Fruit fly (Drosophila melanogaster) whole organism, embryonic: ENCODE data around the gene Atf3.

Source experiments
- Bgb ChIP-seq: fragments of 200-800 bp; sonication (Bioruptor generic); IDR thresholded peaks from 2 replicates; pipeline ENCODE4 v1.3.6; 2022; ENCODE audit warnings: missing biosample characterization, missing genetic modification characterization; ENCODE audit not compliant: partially characterized antibody
- Blimp-1 ChIP-seq: fragments of 200-800 bp; sonication (Bioruptor generic); optimal IDR thresholded peaks from 3 replicates; lab custom pipeline; 2018; ENCODE audit warnings: missing biosample characterization, missing genetic modification characterization, mild to moderate bottlenecking, moderate library complexity, missing genetic modification reagents
- CG1024 ChIP-seq: fragments of 200-800 bp; sonication (Bioruptor generic); IDR thresholded peaks from 2 replicates; pipeline ENCODE4 v1.3.6; 2022; ENCODE audit warnings: missing biosample characterization, missing genetic modification characterization
- CG10543 ChIP-seq: fragments of 200-800 bp; sonication (Bioruptor generic); optimal IDR thresholded peaks from 3 replicates; lab custom pipeline; 2017; ENCODE audit warnings: missing biosample characterization, mild to moderate bottlenecking, missing genetic modification characterization, moderate library complexity
- CG12071 ChIP-seq: fragments of 200-800 bp; sonication (Bioruptor generic); optimal IDR thresholded peaks from 3 replicates; lab custom pipeline; 2018; ENCODE audit warnings: missing biosample characterization, mild to moderate bottlenecking, missing genetic modification characterization
- CG12769 ChIP-seq: fragments of 200-800 bp; sonication (Bioruptor generic); optimal IDR thresholded peaks from 2 replicates; lab custom pipeline; 2019; ENCODE audit warnings: missing biosample characterization, mild to moderate bottlenecking, missing genetic modification characterization, moderate library complexity
- CG13123 ChIP-seq: fragments of 200-800 bp; sonication (Bioruptor generic); optimal IDR thresholded peaks from 2 replicates; lab custom pipeline; 2016; ENCODE audit warnings: missing biosample characterization, missing genetic modification characterization
- CG13775 ChIP-seq: fragments of 200-800 bp; sonication (Bioruptor generic); optimal IDR thresholded peaks from 3 replicates; lab custom pipeline; 2017; ENCODE audit warnings: missing biosample characterization, mild to moderate bottlenecking, missing genetic modification characterization
- CG13894 ChIP-seq: fragments of 200-800 bp; sonication (Bioruptor generic); optimal IDR thresholded peaks from 3 replicates; lab custom pipeline; 2018; ENCODE audit warnings: missing biosample characterization, mild to moderate bottlenecking, missing genetic modification characterization, moderate library complexity
- CG14710 ChIP-seq: fragments of 200-800 bp; sonication (Bioruptor generic); optimal IDR thresholded peaks from 3 replicates; lab custom pipeline; 2019; ENCODE audit warnings: missing biosample characterization, mild to moderate bottlenecking, missing genetic modification characterization, moderate library complexity
- CG15696 ChIP-seq: fragments of 200-800 bp; sonication (Bioruptor generic); optimal IDR thresholded peaks from 2 replicates; lab custom pipeline; 2019; ENCODE audit warnings: missing biosample characterization, mild to moderate bottlenecking, missing genetic modification characterization, moderate library complexity
- CG17385 ChIP-seq: fragments of 200-800 bp; sonication (Bioruptor generic); optimal IDR thresholded peaks from 3 replicates; lab custom pipeline; 2018; ENCODE audit warnings: missing biosample characterization, mild to moderate bottlenecking, missing genetic modification characterization
- CG17829 ChIP-seq: fragments of 200-800 bp; optimal IDR thresholded peaks from 2 replicates; lab custom pipeline; 2019; ENCODE audit warnings: missing biosample characterization, mild to moderate bottlenecking, missing genetic modification characterization, moderate library complexity
- CG31441 ChIP-seq: fragments of 200-800 bp; sonication (Bioruptor generic); IDR thresholded peaks from 2 replicates; pipeline ENCODE4 v1.3.6; 2022; ENCODE audit warnings: missing biosample characterization, missing genetic modification characterization
- CG33213 ChIP-seq: fragments of 200-800 bp; sonication (Bioruptor generic); optimal IDR thresholded peaks from 3 replicates; lab custom pipeline; 2016; ENCODE audit warnings: missing biosample characterization, missing genetic modification characterization
- CG3838 ChIP-seq: fragments of 200-800 bp; sonication (Bioruptor generic); optimal IDR thresholded peaks from 3 replicates; lab custom pipeline; 2016; ENCODE audit warnings: missing biosample characterization, missing genetic modification characterization
- CG6254 ChIP-seq: fragments of 200-800 bp; sonication (Bioruptor generic); optimal IDR thresholded peaks from 3 replicates; lab custom pipeline; 2017; ENCODE audit warnings: mild to moderate bottlenecking, missing biosample characterization, missing genetic modification reagents, missing genetic modification characterization
- CG6854 ChIP-seq: fragments of 200-800 bp; sonication (Bioruptor generic); optimal IDR thresholded peaks from 3 replicates; lab custom pipeline; 2017; ENCODE audit warnings: missing biosample characterization, mild to moderate bottlenecking, missing genetic modification characterization
- CG8359 ChIP-seq: fragments of 200-800 bp; sonication (Bioruptor generic); optimal IDR thresholded peaks from 2 replicates; lab custom pipeline; 2017; ENCODE audit warnings: missing biosample characterization, mild to moderate bottlenecking, missing genetic modification characterization, borderline replicate concordance
- CG9609 ChIP-seq: fragments of 200-800 bp; sonication (Bioruptor generic); optimal IDR thresholded peaks from 3 replicates; lab custom pipeline; 2016; ENCODE audit warnings: missing biosample characterization, missing genetic modification characterization
- CG9727 ChIP-seq: fragments of 200-800 bp; sonication (Bioruptor generic); optimal IDR thresholded peaks from 3 replicates; lab custom pipeline; 2017; ENCODE audit warnings: missing biosample characterization, mild to moderate bottlenecking, missing genetic modification characterization
- D ChIP-seq, 2 experiments: fragments of 200-800 bp in 1 of 2; fragments of >200 bp in 1 of 2; sonication (Bioruptor generic) in 1 of 2; optimal IDR thresholded peaks; 2 replicates in 1 of 2; 3 replicates in 1 of 2; lab custom pipeline; 2017; ENCODE audit warnings: mild to moderate bottlenecking in 1 of 2, missing biosample characterization in 1 of 2, missing genetic modification characterization in 1 of 2, missing genetic modification reagents in 1 of 2
- Dad ChIP-seq: fragments of 200-800 bp; sonication (Bioruptor generic); optimal IDR thresholded peaks from 3 replicates; lab custom pipeline; 2016; ENCODE audit warnings: missing biosample characterization, missing genetic modification characterization
- Dip3 ChIP-seq: fragments of 200-800 bp; sonication (Bioruptor generic); optimal IDR thresholded peaks from 3 replicates; lab custom pipeline; 2016; ENCODE audit warnings: missing biosample characterization, missing genetic modification characterization
- Drgx ChIP-seq: fragments of 200-800 bp; sonication (Bioruptor generic); IDR thresholded peaks from 2 replicates; pipeline ENCODE4 v1.3.6; 2022; ENCODE audit warnings: missing biosample characterization, missing genetic modification characterization
- Fer2 ChIP-seq: fragments of 200-800 bp; sonication (Bioruptor generic); optimal IDR thresholded peaks from 2 replicates; lab custom pipeline; 2018; ENCODE audit warnings: missing biosample characterization, mild to moderate bottlenecking, missing genetic modification characterization, moderate library complexity
- Hr39 ChIP-seq: fragments of >200 bp; optimal IDR thresholded peaks from 2 replicates; lab custom pipeline; 2017
- Hsf ChIP-seq: fragments of 200-800 bp; sonication (Bioruptor generic); optimal IDR thresholded peaks from 3 replicates; lab custom pipeline; 2016; ENCODE audit warnings: missing biosample characterization, missing genetic modification characterization
- Lhr ChIP-seq: fragments of 200-800 bp; sonication (Bioruptor generic); optimal IDR thresholded peaks from 3 replicates; lab custom pipeline; 2017; ENCODE audit warnings: mild to moderate bottlenecking, missing biosample characterization, missing genetic modification reagents, missing genetic modification characterization
- Lim3 ChIP-seq: fragments of 200-800 bp; sonication (Bioruptor generic); IDR thresholded peaks from 2 replicates; pipeline ENCODE4 v1.3.6; 2022; ENCODE audit warnings: missing biosample characterization, missing genetic modification characterization
- MTF-1 ChIP-seq: fragments of 200-800 bp; sonication (Bioruptor generic); optimal IDR thresholded peaks from 2 replicates; lab custom pipeline; 2018; ENCODE audit warnings: missing biosample characterization, mild to moderate bottlenecking, missing genetic modification characterization, borderline replicate concordance
- Rx ChIP-seq: fragments of 200-800 bp; sonication (Bioruptor generic); IDR thresholded peaks from 2 replicates; pipeline ENCODE4 v1.3.6; 2022; ENCODE audit warnings: missing biosample characterization, missing genetic modification characterization
- Sox100B ChIP-seq: fragments of 200-800 bp; sonication (Bioruptor generic); optimal IDR thresholded peaks from 3 replicates; lab custom pipeline; 2018; ENCODE audit warnings: missing biosample characterization, mild to moderate bottlenecking, missing genetic modification characterization
- Xrp1 ChIP-seq: fragments of 200-800 bp; sonication (Bioruptor generic); IDR thresholded peaks from 2 replicates; pipeline ENCODE4 v1.3.6; 2022; ENCODE audit warnings: missing biosample characterization, missing genetic modification characterization
- ab ChIP-seq: fragments of 200-800 bp; sonication (Bioruptor generic); optimal IDR thresholded peaks from 2 replicates; lab custom pipeline; 2016; ENCODE audit warnings: missing biosample characterization, missing genetic modification characterization
- chinmo ChIP-seq: fragments of 200-800 bp; sonication (Bioruptor generic); IDR thresholded peaks from 4 replicates; pipeline ENCODE4 v1.3.6; 2022; ENCODE audit warnings: missing biosample characterization, missing genetic modification characterization; ENCODE audit not compliant: partially characterized antibody
- chm ChIP-seq: fragments of 200-800 bp; sonication (Bioruptor generic); IDR thresholded peaks from 2 replicates; pipeline ENCODE4 v1.3.6; 2022; ENCODE audit warnings: missing biosample characterization, missing genetic modification characterization
- ci ChIP-seq: fragments of 200-800 bp; sonication (Bioruptor generic); IDR thresholded peaks from 3 replicates; pipeline ENCODE4 v1.3.6; 2022; ENCODE audit warnings: missing biosample characterization, missing genetic modification characterization
- corto ChIP-seq: fragments of 200-800 bp; sonication (Bioruptor generic); optimal IDR thresholded peaks from 2 replicates; lab custom pipeline; 2016; ENCODE audit warnings: missing biosample characterization, mild to moderate bottlenecking, missing genetic modification characterization, moderate library complexity
- ems ChIP-seq: fragments of 200-800 bp; sonication (Bioruptor generic); optimal IDR thresholded peaks from 3 replicates; lab custom pipeline; 2016; ENCODE audit warnings: missing biosample characterization, missing genetic modification characterization
- fd96Cb ChIP-seq: fragments of 200-800 bp; sonication (Bioruptor generic); optimal IDR thresholded peaks from 2 replicates; lab custom pipeline; 2018; ENCODE audit warnings: missing biosample characterization, mild to moderate bottlenecking, missing genetic modification characterization, moderate library complexity
- gce ChIP-seq: fragments of 200-800 bp; sonication (Bioruptor generic); IDR thresholded peaks from 3 replicates; pipeline ENCODE4 v1.3.6; 2022; ENCODE audit warnings: missing biosample characterization, missing genetic modification characterization
- gro ChIP-seq: fragments of 200-800 bp; sonication (Bioruptor generic); optimal IDR thresholded peaks from 2 replicates; lab custom pipeline; 2016; ENCODE audit warnings: missing biosample characterization, missing genetic modification characterization
- kni ChIP-seq: fragments of 200-800 bp; sonication (Bioruptor generic); optimal IDR thresholded peaks from 3 replicates; lab custom pipeline; 2017; ENCODE audit warnings: mild to moderate bottlenecking, missing biosample characterization, missing genetic modification reagents, missing genetic modification characterization
- p53 ChIP-seq: fragments of 200-800 bp; sonication (Bioruptor generic); optimal IDR thresholded peaks from 2 replicates; lab custom pipeline; 2016; ENCODE audit warnings: missing biosample characterization, missing genetic modification characterization
- repo ChIP-seq: fragments of 200-800 bp; sonication (Bioruptor generic); optimal IDR thresholded peaks from 2 replicates; lab custom pipeline; 2016; ENCODE audit warnings: missing biosample characterization, missing genetic modification characterization
- sens ChIP-seq: fragments of 200-800 bp; sonication (Bioruptor generic); peaks from one replicate; lab custom pipeline; 2016; ENCODE audit warnings: missing biosample characterization, missing genetic modification characterization
- sima ChIP-seq: fragments of 200-800 bp; sonication (Bioruptor generic); optimal IDR thresholded peaks from 2 replicates; lab custom pipeline; 2016; ENCODE audit warnings: missing biosample characterization, missing genetic modification characterization
- sqz ChIP-seq: fragments of 200-800 bp; sonication (Bioruptor generic); optimal IDR thresholded peaks from 3 replicates; lab custom pipeline; 2018; ENCODE audit warnings: missing biosample characterization, mild to moderate bottlenecking, missing genetic modification characterization
- yki ChIP-seq: fragments of >200 bp; optimal IDR thresholded peaks from 3 replicates; lab custom pipeline; 2018
- zfh1 ChIP-seq: fragments of 200-800 bp; sonication (Bioruptor generic); IDR thresholded peaks from 3 replicates; pipeline ENCODE4 v1.3.6; 2022; ENCODE audit warnings: missing biosample characterization, missing genetic modification characterization

Gene Atf3

dm6 chrX:1308444-1308843, 33.4 kb upstream of the Atf3 start (continued):
- TF ChIP-seq ci (GFP tag; lab: Robert Waterston, UW): 0 out of 3 replicates have a peak, but pooled peaks have one; percentile 37
- peak; percentile 38 for TF ChIP-seq kni (GFP tag; lab: Kevin White, UChicago)
- TF ChIP-seq Xrp1: no peak
- no peak for TF ChIP-seq corto (GFP tag; lab: Kevin White, UChicago)
- TF ChIP-seq Rx: no peak
- no peak for TF ChIP-seq sens (GFP tag; lab: Kevin White, UChicago)
- TF ChIP-seq Bgb (GFP tag; lab: Robert Waterston, UW): peak; percentile 22; the same call in 1 of the 2 replicates
- no peak for TF ChIP-seq ab
- peak; percentile 54 for TF ChIP-seq Blimp-1 (GFP tag; lab: Kevin White, UChicago)
- TF ChIP-seq chm (GFP tag; lab: Robert Waterston, UW): 0 out of 2 replicates have a peak, but pooled peaks have one; percentile 19
- TF ChIP-seq CG17385 (GFP tag; lab: Kevin White, UChicago): no peak
- TF ChIP-seq CG14710: no peak
- TF ChIP-seq zfh1 (GFP tag; lab: Robert Waterston, UW): no peak
- no peak for TF ChIP-seq gro (GFP tag; lab: Kevin White, UChicago)
- no peak for TF ChIP-seq CG8359 (GFP tag; lab: Kevin White, UChicago)
- TF ChIP-seq CG9727: no peak
- peak; percentile 46 for TF ChIP-seq CG12769
- no peak for TF ChIP-seq Hsf (GFP tag; lab: Kevin White, UChicago)
- TF ChIP-seq CG13894 (tag; lab: Kevin White, UChicago): peak; percentile 36
- no peak for TF ChIP-seq Lim3 (GFP tag; lab: Robert Waterston, UW)
- TF ChIP-seq CG9609 (GFP tag; lab: Kevin White, UChicago): no peak
- TF ChIP-seq CG13775 (GFP tag; lab: Kevin White, UChicago): no peak
- TF ChIP-seq CG17829: no peak
- TF ChIP-seq CG31441 (GFP tag; lab: Robert Waterston, UW): no peak
- no peak for TF ChIP-seq CG13123
- peak; percentile 76; the same call in 1 of the 4 replicates for TF ChIP-seq chinmo (GFP tag; lab: Robert Waterston, UW)
- no peak for TF ChIP-seq sqz (GFP tag; lab: Kevin White, UChicago)
- peak; percentile 1 for TF ChIP-seq CG10543 (GFP tag; lab: Kevin White, UChicago)
- no peak for TF ChIP-seq ems (GFP tag; lab: Kevin White, UChicago)
- no peak for TF ChIP-seq sima
- no peak for TF ChIP-seq gce (GFP tag; lab: Robert Waterston, UW)
- peak; percentile 40 for TF ChIP-seq p53 (GFP tag; lab: Kevin White, UChicago)
- no peak for TF ChIP-seq CG3838 (GFP tag; lab: Kevin White, UChicago)
- no peak for TF ChIP-seq yki (lab: Kevin White, UChicago)
- TF ChIP-seq CG12071 (GFP tag; lab: Kevin White, UChicago): no peak
- TF ChIP-seq D (optimal IDR thresholded peaks at IDR 0.05; lab: Kevin White, UChicago): no peak
- TF ChIP-seq D (GFP tag; optimal IDR thresholded peaks at IDR 0.05; lab: Kevin White, UChicago): no peak
- TF ChIP-seq CG33213 (GFP tag; lab: Kevin White, UChicago): no peak
- no peak for TF ChIP-seq fd96Cb
- TF ChIP-seq Dip3 (GFP tag; lab: Kevin White, UChicago): no peak
- TF ChIP-seq CG6254: no peak
- TF ChIP-seq Dad (GFP tag; lab: Kevin White, UChicago): no peak
- TF ChIP-seq MTF-1 (GFP tag; lab: Kevin White, UChicago): no peak
- TF ChIP-seq CG1024 (GFP tag; lab: Robert Waterston, UW): no peak
- peak; percentile 42; the same call in 1 of the 2 replicates for TF ChIP-seq Drgx
- no peak for TF ChIP-seq CG15696 (tag; lab: Kevin White, UChicago)
- TF ChIP-seq repo (GFP tag; lab: Kevin White, UChicago): no peak
- no peak for TF ChIP-seq Sox100B (GFP tag; lab: Kevin White, UChicago)
- TF ChIP-seq Fer2 (tag; lab: Kevin White, UChicago): no peak
- no peak for TF ChIP-seq CG6854 (GFP tag; lab: Kevin White, UChicago)
- no peak for TF ChIP-seq Hr39 (lab: Kevin White, UChicago)
- TF ChIP-seq Lhr (GFP tag; lab: Kevin White, UChicago): no peak
